Fruit fly (Drosophila melanogaster) whole organism, wandering third instar larva: Measurements from ENCODE around the gene baf.

Source experiments
- CG32264 ChIP-seq: fragments of 200-800 bp; sonication (Bioruptor generic); optimal IDR thresholded peaks from 2 replicates; lab custom pipeline; 2016; ENCODE audit warnings: missing biosample characterization, missing genetic modification characterization
- CrebA ChIP-seq: fragments of 200-800 bp; sonication (Bioruptor generic); optimal IDR thresholded peaks from 2 replicates; lab custom pipeline; 2016; ENCODE audit warnings: missing biosample characterization, mild to moderate bottlenecking, missing genetic modification characterization, borderline replicate concordance
- Dif ChIP-seq: fragments of 200-275, 200-300 bp; sonication (Bioruptor generic); optimal IDR thresholded peaks from 2 replicates; lab custom pipeline; 2018; ENCODE audit warnings: missing biosample characterization, missing genetic modification characterization; ENCODE audit not compliant: partially characterized antibody
- GATAd ChIP-seq: sonication (Bioruptor generic); optimal IDR thresholded peaks from 2 replicates; lab custom pipeline; 2016; ENCODE audit warnings: missing biosample characterization, missing genetic modification characterization
- HLH106 ChIP-seq: fragments of 200-800 bp; optimal IDR thresholded peaks from 3 replicates; lab custom pipeline; 2019; ENCODE audit warnings: missing biosample characterization, mild to moderate bottlenecking, missing genetic modification characterization, moderate library complexity
- Hnf4 ChIP-seq: fragments of 200-800 bp; sonication (Bioruptor generic); optimal IDR thresholded peaks from 2 replicates; lab custom pipeline; 2016; ENCODE audit warnings: missing biosample characterization, mild to moderate bottlenecking, missing genetic modification characterization
- Hr78 ChIP-seq: fragments of >200 bp; optimal IDR thresholded peaks from 2 replicates; lab custom pipeline; 2017; ENCODE audit warnings: missing biosample characterization, missing genetic modification characterization
- Hr83 ChIP-seq: fragments of 200-300 bp; sonication (Bioruptor generic); optimal IDR thresholded peaks from 2 replicates; lab custom pipeline; 2016; ENCODE audit warnings: missing biosample characterization, mild to moderate bottlenecking, missing genetic modification characterization, moderate library complexity; ENCODE audit not compliant: poor library complexity, severe bottlenecking
- Myc ChIP-seq: fragments of >200 bp; optimal IDR thresholded peaks from 2 replicates; lab custom pipeline; 2017
- N ChIP-seq: fragments of >200 bp; optimal IDR thresholded peaks from 2 replicates; lab custom pipeline; 2018; ENCODE audit warnings: missing biosample characterization, missing external identifiers, missing genetic modification characterization
- OdsH ChIP-seq: fragments of 200-800 bp; sonication (Bioruptor generic); optimal IDR thresholded peaks from 2 replicates; lab custom pipeline; 2016; ENCODE audit warnings: missing biosample characterization, mild to moderate bottlenecking, missing genetic modification characterization
- Rel ChIP-seq, 2 experiments: fragments of 200-800 bp; sonication (Bioruptor generic) in 1 of 2; optimal IDR thresholded peaks; 2 replicates in 1 of 2; 3 replicates in 1 of 2; lab custom pipeline; 2016 to 2019; ENCODE audit warnings: mild to moderate bottlenecking in 2 of 2, missing biosample characterization in 2 of 2, missing genetic modification characterization in 2 of 2, moderate library complexity in 1 of 2
- Sp1 ChIP-seq: fragments of 200-800 bp; sonication (Bioruptor generic); optimal IDR thresholded peaks from 3 replicates; lab custom pipeline; 2019; ENCODE audit warnings: missing biosample characterization, mild to moderate bottlenecking, missing genetic modification characterization, moderate library complexity
- Vsx2 ChIP-seq: fragments of 200-300, 225-300 bp; sonication (Bioruptor generic); optimal IDR thresholded peaks from 2 replicates; lab custom pipeline; 2018; ENCODE audit warnings: missing biosample characterization, missing genetic modification characterization; ENCODE audit not compliant: partially characterized antibody
- br ChIP-seq: fragments of 200-800 bp; sonication (Bioruptor generic); optimal IDR thresholded peaks from 2 replicates; lab custom pipeline; 2016; ENCODE audit warnings: missing biosample characterization, missing genetic modification characterization
- dl ChIP-seq, 2 experiments: fragments of 175-275, 200-275 bp in 1 of 2; fragments of 200-275 bp in 1 of 2; sonication (Bioruptor generic); optimal IDR thresholded peaks; lab custom pipeline; 2018; ENCODE audit warnings: mild to moderate bottlenecking in 2 of 2, missing biosample characterization in 2 of 2, missing genetic modification characterization in 2 of 2, moderate library complexity in 2 of 2; ENCODE audit not compliant: partially characterized antibody in 2 of 2, insufficient read depth in 1 of 2
- dsf ChIP-seq: sonication (Bioruptor generic); optimal IDR thresholded peaks from 2 replicates; lab custom pipeline; 2016; ENCODE audit warnings: missing biosample characterization, missing genetic modification characterization, borderline replicate concordance
- ey ChIP-seq: fragments of 200-800 bp; sonication (Bioruptor generic); optimal IDR thresholded peaks from 2 replicates; lab custom pipeline; 2016; ENCODE audit warnings: missing biosample characterization, missing genetic modification characterization
- foxo ChIP-seq, 2 experiments: fragments of 200-800 bp; sonication (Bioruptor generic); optimal IDR thresholded peaks; 2 replicates in 1 of 2; 3 replicates in 1 of 2; lab custom pipeline; 2016 to 2017; ENCODE audit warnings: missing biosample characterization in 2 of 2, missing genetic modification characterization in 2 of 2
- fru ChIP-seq: fragments of 200-800 bp; sonication (Bioruptor generic); optimal IDR thresholded peaks from 3 replicates; lab custom pipeline; 2016; ENCODE audit warnings: missing biosample characterization, mild to moderate bottlenecking, missing genetic modification characterization
- h ChIP-seq: fragments of 200-800 bp; sonication (Bioruptor generic); optimal IDR thresholded peaks from 3 replicates; lab custom pipeline; 2016; ENCODE audit warnings: missing biosample characterization, mild to moderate bottlenecking, missing genetic modification characterization
- jim ChIP-seq: fragments of 175-275, 200-325 bp; sonication (Bioruptor generic); optimal IDR thresholded peaks from 2 replicates; lab custom pipeline; 2016; ENCODE audit warnings: missing biosample characterization, mild to moderate bottlenecking, missing genetic modification characterization
- lola ChIP-seq: fragments of >200 bp; optimal IDR thresholded peaks from 2 replicates; lab custom pipeline; 2017; ENCODE audit warnings: missing biosample characterization, missing genetic modification characterization
- pan ChIP-seq: fragments of >200 bp; optimal IDR thresholded peaks from 2 replicates; lab custom pipeline; 2017
- psq ChIP-seq: fragments of 200-800 bp; sonication (Bioruptor generic); optimal IDR thresholded peaks from 3 replicates; lab custom pipeline; 2017; ENCODE audit warnings: missing biosample characterization, mild to moderate bottlenecking, missing genetic modification characterization, moderate library complexity
- rgr ChIP-seq: fragments of 200-800 bp; sonication (Bioruptor generic); optimal IDR thresholded peaks from 3 replicates; lab custom pipeline; 2016; ENCODE audit warnings: missing biosample characterization, mild to moderate bottlenecking, missing genetic modification characterization
- usp ChIP-seq: fragments of >200 bp; optimal IDR thresholded peaks from 2 replicates; lab custom pipeline; 2017; ENCODE audit warnings: missing biosample characterization, missing genetic modification characterization
- woc ChIP-seq: sonication (Bioruptor generic); optimal IDR thresholded peaks from 2 replicates; lab custom pipeline; 2016; ENCODE audit warnings: missing biosample characterization, mild to moderate bottlenecking, missing genetic modification characterization

The baf gene

dm6 chr2L:8031588-8031987 is 2.3 kb downstream of the baf start:
- TF ChIP-seq Hr83 (GFP tag; lab: Kevin White, UChicago) (no peak), CG32264 (GFP tag; lab: Kevin White, UChicago) (no peak), lola (GFP tag; lab: Kevin White, UChicago) (no peak), pan (lab: Kevin White, UChicago) (no peak), ey (GFP tag; lab: Kevin White, UChicago) (no peak), GATAd (GFP tag; lab: Kevin White, UChicago) (no peak), Dif (GFP tag; lab: Kevin White, UChicago) (peak; percentile 67), Rel (GFP tag; optimal IDR thresholded peaks at IDR 0.05; lab: Kevin White, UChicago) (no peak), Rel (tag; optimal IDR thresholded peaks at IDR 0.05; lab: Kevin White, UChicago) (no peak), rgr (no peak), CrebA (GFP tag; lab: Kevin White, UChicago) (no peak), Sp1 (no peak), usp (GFP tag; lab: Kevin White, UChicago) (no peak), Vsx2 (GFP tag; lab: Kevin White, UChicago) (no peak), h (GFP tag; lab: Kevin White, UChicago) (no peak), Hr78 (GFP tag; lab: Kevin White, UChicago) (no peak), dl (GFP tag; optimal IDR thresholded peaks at IDR 0.05; lab: Kevin White, UChicago; ENCODE audit: insufficient read depth in 1 of 2, partially characterized antibody in 2 of 2) (peak in 1 of 2 experiments; percentile 56), Hnf4 (GFP tag; lab: Kevin White, UChicago) (peak; percentile 6), jim (GFP tag; lab: Kevin White, UChicago) (no peak), psq (GFP tag; lab: Kevin White, UChicago) (peak; percentile 40), OdsH (GFP tag; lab: Kevin White, UChicago) (no peak)

DNA sequence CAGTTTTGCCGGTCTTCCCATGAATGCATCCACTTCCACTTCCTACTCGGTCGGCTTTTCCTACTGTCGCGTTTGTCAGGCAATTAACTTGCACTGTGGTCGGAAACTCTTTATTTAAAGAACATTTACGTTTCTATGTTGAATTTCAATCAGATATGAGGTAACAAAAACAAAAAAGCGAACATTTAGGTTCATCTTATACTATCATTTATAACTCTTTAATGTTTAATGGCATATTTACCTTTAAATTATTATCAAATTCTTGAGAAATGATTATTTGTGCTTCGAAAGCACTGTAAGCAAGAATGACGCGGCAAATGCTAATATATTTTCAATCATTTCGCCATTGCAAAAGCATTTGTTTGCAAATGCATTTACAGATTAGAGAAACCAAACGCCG is 4.5 kb downstream of the baf start:
- TF ChIP-seq dl (GFP tag; optimal IDR thresholded peaks at IDR 0.05; lab: Kevin White, UChicago; ENCODE audit: insufficient read depth in 1 of 2, partially characterized antibody in 2 of 2), result no peak
- TF ChIP-seq foxo (GFP tag; optimal IDR thresholded peaks at IDR 0.05; lab: Kevin White, UChicago), result peak in 1 of 2 experiments; percentile 8
- TF ChIP-seq psq (GFP tag; lab: Kevin White, UChicago), result peak; percentile 1
- peak; percentile 21 for TF ChIP-seq h (GFP tag; lab: Kevin White, UChicago)
- TF ChIP-seq OdsH (GFP tag; lab: Kevin White, UChicago), result peak; percentile 10
- no peak for TF ChIP-seq usp (GFP tag; lab: Kevin White, UChicago)
- peak; percentile 12 for TF ChIP-seq fru (GFP tag; lab: Kevin White, UChicago)

DNA sequence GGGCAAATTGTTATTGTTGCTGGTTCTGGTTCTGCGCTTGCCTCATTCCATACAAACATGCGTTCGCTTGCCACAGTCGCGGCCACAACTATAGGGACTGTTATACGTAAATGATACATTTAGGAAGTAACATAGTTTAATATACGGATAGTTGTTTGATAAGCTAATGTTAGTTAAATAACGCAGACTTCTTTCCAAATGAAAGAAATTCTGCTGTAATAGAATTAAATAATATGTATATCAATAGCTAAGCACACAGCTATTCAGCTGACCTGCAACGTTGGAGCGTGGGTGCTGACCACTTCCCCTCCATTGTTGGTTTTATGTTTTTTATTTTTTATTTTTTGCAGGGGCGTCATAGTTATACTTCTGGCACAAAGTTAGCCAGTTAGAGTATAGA is 5.5 kb downstream of the baf start:
- TF ChIP-seq rgr (peak; percentile 47), br (GFP tag; lab: Kevin White, UChicago) (peak; percentile 18), woc (no peak), fru (GFP tag; lab: Kevin White, UChicago) (peak; percentile 43), dsf (no peak), Rel (GFP tag; optimal IDR thresholded peaks at IDR 0.05; lab: Kevin White, UChicago) (no peak), Rel (tag; optimal IDR thresholded peaks at IDR 0.05; lab: Kevin White, UChicago) (no peak), ey (GFP tag; lab: Kevin White, UChicago) (peak; percentile 39), HLH106 (tag; lab: Kevin White, UChicago) (no peak), psq (GFP tag; lab: Kevin White, UChicago) (peak; percentile 16), h (GFP tag; lab: Kevin White, UChicago) (peak; percentile 31), Hr78 (GFP tag; lab: Kevin White, UChicago) (no peak), Hnf4 (GFP tag; lab: Kevin White, UChicago) (peak; percentile 31), foxo (GFP tag; optimal IDR thresholded peaks at IDR 0.05; lab: Kevin White, UChicago) (peak in 1 of 2 experiments; percentile 41)

DNA sequence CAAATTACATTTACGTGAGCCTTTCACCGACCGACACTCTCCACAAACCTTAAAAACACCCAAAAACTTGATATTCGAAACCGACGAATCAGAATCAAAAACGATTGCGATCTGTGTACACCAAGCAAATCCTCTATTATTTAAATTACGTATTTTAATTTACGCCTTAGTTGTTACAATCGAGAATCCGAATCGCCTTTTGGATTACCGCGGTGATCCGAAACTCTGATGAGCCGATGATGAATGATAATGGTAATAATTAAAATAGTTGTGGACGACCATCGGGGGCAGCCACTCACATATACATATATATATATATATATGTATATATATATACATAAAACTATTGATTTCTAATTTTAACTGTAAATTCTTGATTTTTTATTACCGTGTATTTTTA is 10.4 kb downstream of the baf start, which contains the start of gene CG7367:
Gene CG7367, minus strand, starts transcription at position 101 of the 400 bp plus-strand sequence.
- TF ChIP-seq Hr83 (GFP tag; lab: Kevin White, UChicago) (no peak), jim (GFP tag; lab: Kevin White, UChicago) (no peak), Rel (GFP tag; optimal IDR thresholded peaks at IDR 0.05; lab: Kevin White, UChicago) (no peak), Rel (tag; optimal IDR thresholded peaks at IDR 0.05; lab: Kevin White, UChicago) (no peak), Sp1 (no peak), h (GFP tag; lab: Kevin White, UChicago) (no peak), N (no peak), OdsH (GFP tag; lab: Kevin White, UChicago) (no peak), psq (GFP tag; lab: Kevin White, UChicago) (no peak)

dm6 chr2L:8040872-8041271 is 11.6 kb downstream of the baf start, which contains the start of gene CCDC53:
CCDC53 (plus strand) TSS chr2L:8041106.
- no peak for TF ChIP-seq N
- TF ChIP-seq usp (GFP tag; lab: Kevin White, UChicago), result no peak
- TF ChIP-seq GATAd (GFP tag; lab: Kevin White, UChicago), result no peak
- TF ChIP-seq Sp1, result no peak
- TF ChIP-seq Myc (lab: Kevin White, UChicago), result peak; percentile 56
- TF ChIP-seq, all 38 proteins: peak for 1
